Fruit fly (Drosophila melanogaster) whole organism, embryonic: ENCODE measurements around the gene HP5.

Experiments
- CG10147 ChIP-seq: fragments of 200-800 bp; sonication (Bioruptor generic); optimal IDR thresholded peaks from 2 replicates; lab custom pipeline; 2019; ENCODE audit warnings: missing biosample characterization, mild to moderate bottlenecking, missing genetic modification characterization, moderate library complexity
- CG10267 ChIP-seq: fragments of 200-800 bp; sonication (Bioruptor generic); optimal IDR thresholded peaks from 2 replicates; lab custom pipeline; 2018; ENCODE audit warnings: missing biosample characterization, mild to moderate bottlenecking, missing genetic modification characterization, moderate library complexity
- CG10366 ChIP-seq: fragments of 200-800 bp; sonication (Bioruptor generic); IDR thresholded peaks from 2 replicates; pipeline ENCODE4 v1.3.6; 2022; ENCODE audit warnings: missing biosample characterization, missing genetic modification characterization
- CG11560 ChIP-seq: fragments of 200-800 bp; sonication (Bioruptor generic); IDR thresholded peaks from 3 replicates; pipeline ENCODE4 v1.3.6; 2022; ENCODE audit warnings: missing biosample characterization, missing genetic modification characterization
- CG1233 ChIP-seq: fragments of 200-800 bp; sonication (Bioruptor generic); optimal IDR thresholded peaks from 4 replicates; lab custom pipeline; 2018; ENCODE audit warnings: missing biosample characterization, mild to moderate bottlenecking, missing genetic modification characterization
- CG31441 ChIP-seq: fragments of 200-800 bp; sonication (Bioruptor generic); IDR thresholded peaks from 2 replicates; pipeline ENCODE4 v1.3.6; 2022; ENCODE audit warnings: missing biosample characterization, missing genetic modification characterization
- CG34224 ChIP-seq: fragments of 200-800 bp; sonication (Bioruptor generic); IDR thresholded peaks from 3 replicates; pipeline ENCODE4 v1.3.6; 2022; ENCODE audit warnings: missing biosample characterization, missing genetic modification characterization; ENCODE audit not compliant: partially characterized antibody
- CG4404 ChIP-seq: fragments of 200-800 bp; sonication (Bioruptor generic); IDR thresholded peaks from 2 replicates; pipeline ENCODE4 v1.3.6; 2022; ENCODE audit warnings: missing biosample characterization, missing genetic modification characterization
- CG4707 ChIP-seq: fragments of 200-800 bp; sonication (Bioruptor generic); optimal IDR thresholded peaks from 2 replicates; lab custom pipeline; 2018; ENCODE audit warnings: missing biosample characterization, mild to moderate bottlenecking, missing genetic modification characterization, moderate library complexity
- CG4820 ChIP-seq: fragments of 200-800 bp; sonication (Bioruptor generic); optimal IDR thresholded peaks from 3 replicates; lab custom pipeline; 2016; ENCODE audit warnings: missing biosample characterization, missing genetic modification characterization
- CG6254 ChIP-seq: fragments of 200-800 bp; sonication (Bioruptor generic); optimal IDR thresholded peaks from 3 replicates; lab custom pipeline; 2017; ENCODE audit warnings: mild to moderate bottlenecking, missing biosample characterization, missing genetic modification reagents, missing genetic modification characterization
- CG6689 ChIP-seq: fragments of 200-800 bp; sonication (Bioruptor generic); IDR thresholded peaks from 2 replicates; pipeline ENCODE4 v1.3.6; 2022; ENCODE audit warnings: missing biosample characterization, missing genetic modification characterization
- CG8388 ChIP-seq: fragments of 200-800 bp; sonication (Bioruptor generic); optimal IDR thresholded peaks from 2 replicates; lab custom pipeline; 2019; ENCODE audit warnings: missing biosample characterization, mild to moderate bottlenecking, missing genetic modification characterization, moderate library complexity
- Chrac-16 ChIP-seq: fragments of 200-800 bp; sonication (Bioruptor generic); optimal IDR thresholded peaks from 3 replicates; lab custom pipeline; 2016; ENCODE audit warnings: missing biosample characterization, missing genetic modification characterization
- Doc3 ChIP-seq: fragments of 200-800 bp; sonication (Bioruptor generic); IDR thresholded peaks from 3 replicates; pipeline ENCODE4 v1.3.6; 2022; ENCODE audit warnings: missing biosample characterization, missing genetic modification characterization; ENCODE audit not compliant: partially characterized antibody
- ERR ChIP-seq: fragments of 200-800 bp; sonication (Bioruptor generic); optimal IDR thresholded peaks from 2 replicates; lab custom pipeline; 2016; ENCODE audit warnings: missing biosample characterization, missing genetic modification characterization
- Elba2 ChIP-seq: fragments of 200-800 bp; sonication (Bioruptor generic); optimal IDR thresholded peaks from 3 replicates; lab custom pipeline; 2016; ENCODE audit warnings: missing biosample characterization, missing genetic modification characterization
- H2.0 ChIP-seq: fragments of 200-800 bp; sonication (Bioruptor generic); IDR thresholded peaks from 2 replicates; pipeline ENCODE4 v1.3.6; 2022; ENCODE audit warnings: missing biosample characterization, missing genetic modification characterization
- Lim3 ChIP-seq: fragments of 200-800 bp; sonication (Bioruptor generic); IDR thresholded peaks from 2 replicates; pipeline ENCODE4 v1.3.6; 2022; ENCODE audit warnings: missing biosample characterization, missing genetic modification characterization
- MBD-R2 ChIP-seq: fragments of 200-800 bp; sonication (Bioruptor generic); IDR thresholded peaks from 2 replicates; pipeline ENCODE4 v1.3.6; 2022; ENCODE audit warnings: missing biosample characterization, missing genetic modification characterization
- Med ChIP-seq: fragments of 200-800 bp; sonication (Bioruptor generic); peaks from one replicate; lab custom pipeline; 2016; ENCODE audit warnings: missing biosample characterization, missing genetic modification characterization, mild to moderate bottlenecking, inconsistent platforms, moderate library complexity
- Optix ChIP-seq: fragments of 200-800 bp; sonication (Bioruptor generic); IDR thresholded peaks from 3 replicates; pipeline ENCODE4 v1.3.6; 2022; ENCODE audit warnings: missing biosample characterization, missing genetic modification characterization
- Rfx ChIP-seq: fragments of 200-800 bp; sonication (Bioruptor generic); IDR thresholded peaks from 2 replicates; pipeline ENCODE4 v1.3.6; 2022; ENCODE audit warnings: missing biosample characterization, missing genetic modification characterization
- Scr ChIP-seq: fragments of 200-800 bp; sonication (Bioruptor generic); IDR thresholded peaks from 2 replicates; pipeline ENCODE4 v1.3.6; 2022; ENCODE audit warnings: missing biosample characterization, missing genetic modification characterization; ENCODE audit not compliant: partially characterized antibody
- Tbp ChIP-seq: fragments of >200 bp; optimal IDR thresholded peaks from 2 replicates; lab custom pipeline; 2018; ENCODE audit warnings: missing biosample characterization, missing genetic modification characterization
- aop ChIP-seq: fragments of 200-800 bp; sonication (Bioruptor generic); IDR thresholded peaks from 2 replicates; pipeline ENCODE4 v1.3.6; 2022; ENCODE audit warnings: missing biosample characterization, missing genetic modification characterization
- bigmax ChIP-seq: fragments of 200-800 bp; sonication (Bioruptor generic); optimal IDR thresholded peaks from 2 replicates; lab custom pipeline; 2018; ENCODE audit warnings: missing biosample characterization, mild to moderate bottlenecking, missing genetic modification characterization
- chm ChIP-seq: fragments of 200-800 bp; sonication (Bioruptor generic); IDR thresholded peaks from 2 replicates; pipeline ENCODE4 v1.3.6; 2022; ENCODE audit warnings: missing biosample characterization, missing genetic modification characterization
- ci ChIP-seq: fragments of 200-800 bp; sonication (Bioruptor generic); IDR thresholded peaks from 3 replicates; pipeline ENCODE4 v1.3.6; 2022; ENCODE audit warnings: missing biosample characterization, missing genetic modification characterization
- danr ChIP-seq: fragments of 200-800 bp; sonication (Bioruptor generic); IDR thresholded peaks from 2 replicates; pipeline ENCODE4 v1.3.6; 2022; ENCODE audit warnings: missing biosample characterization, missing genetic modification characterization
- ftz-f1 ChIP-seq: fragments of 200-800 bp; sonication (Bioruptor generic); optimal IDR thresholded peaks from 2 replicates; lab custom pipeline; 2016; ENCODE audit warnings: missing biosample characterization, missing genetic modification characterization
- gsb-n ChIP-seq: fragments of 200-800 bp; sonication (Bioruptor generic); optimal IDR thresholded peaks from 3 replicates; lab custom pipeline; 2018; ENCODE audit warnings: missing biosample characterization, mild to moderate bottlenecking, missing genetic modification characterization
- gt ChIP-seq: fragments of 200-800 bp; sonication (Bioruptor generic); IDR thresholded peaks from 2 replicates; pipeline ENCODE4 v1.3.6; 2022; ENCODE audit warnings: missing biosample characterization, missing genetic modification characterization
- h ChIP-seq: fragments of >200 bp; optimal IDR thresholded peaks from 2 replicates; lab custom pipeline; 2017
- jigr1 ChIP-seq: fragments of 200-800 bp; sonication (Bioruptor generic); IDR thresholded peaks from 3 replicates; pipeline ENCODE4 v1.3.6; 2022; ENCODE audit warnings: missing biosample characterization, missing genetic modification characterization
- maf-S ChIP-seq: fragments of 200-800 bp; sonication (Bioruptor generic); optimal IDR thresholded peaks from 2 replicates; lab custom pipeline; 2016; ENCODE audit warnings: missing biosample characterization, missing genetic modification characterization
- nerfin-2 ChIP-seq: fragments of 200-800 bp; sonication (Bioruptor generic); IDR thresholded peaks from 2 replicates; pipeline ENCODE4 v1.3.6; 2022; ENCODE audit warnings: missing biosample characterization, missing genetic modification characterization; ENCODE audit not compliant: partially characterized antibody
- otp ChIP-seq: fragments of 200-800 bp; sonication (Bioruptor generic); IDR thresholded peaks from 3 replicates; pipeline ENCODE4, ENCODE4 v1.3.6; 2022; ENCODE audit warnings: missing biosample characterization, missing genetic modification characterization
- pan ChIP-seq, 4 experiments: fragments of >200 bp in 3 of 4; fragments of 200-800 bp in 1 of 4; sonication (Bioruptor generic) in 1 of 4; optimal IDR thresholded peaks in 3 of 4; IDR thresholded peaks in 1 of 4; 2 replicates each; pipeline versions ENCODE4 v1.3.6 to Lab custom; 2017 to 2022; ENCODE audit warnings: missing biosample characterization in 2 of 4, missing genetic modification characterization in 2 of 4, mixed read lengths in 1 of 4
- salm ChIP-seq: fragments of 200-800 bp; sonication (Bioruptor generic); optimal IDR thresholded peaks from 2 replicates; lab custom pipeline; 2018; ENCODE audit warnings: missing biosample characterization, mild to moderate bottlenecking, missing genetic modification characterization
- shn ChIP-seq: fragments of 200-800 bp; sonication (Bioruptor generic); optimal IDR thresholded peaks from 3 replicates; lab custom pipeline; 2016; ENCODE audit warnings: missing biosample characterization, missing genetic modification characterization
- sna ChIP-seq: fragments of 200-800 bp; sonication (Bioruptor generic); IDR thresholded peaks from 2 replicates; pipeline ENCODE4 v1.3.6; 2022; ENCODE audit warnings: missing biosample characterization, missing genetic modification characterization; ENCODE audit not compliant: partially characterized antibody
- tgo ChIP-seq: fragments of 200-800 bp; sonication (Bioruptor generic); IDR thresholded peaks from 3 replicates; pipeline ENCODE4 v1.3.6; 2022; ENCODE audit warnings: missing biosample characterization, missing genetic modification characterization
- trem ChIP-seq: fragments of 200-800 bp; optimal IDR thresholded peaks from 3 replicates; lab custom pipeline; 2019; ENCODE audit warnings: missing biosample characterization, mild to moderate bottlenecking, missing genetic modification characterization, moderate library complexity
- usp ChIP-seq: fragments of >200 bp; optimal IDR thresholded peaks from 2 replicates; lab custom pipeline; 2017; ENCODE audit warnings: missing biosample characterization, missing genetic modification characterization
- vnd ChIP-seq: fragments of 200-800 bp; sonication (Bioruptor generic); IDR thresholded peaks from 3 replicates; pipeline ENCODE4 v1.3.6; 2022; ENCODE audit warnings: missing biosample characterization, missing genetic modification characterization; ENCODE audit not compliant: partially characterized antibody
- vvl ChIP-seq: fragments of 200-800 bp; sonication (Bioruptor generic); IDR thresholded peaks from 2 replicates; pipeline ENCODE4 v1.3.6; 2022; ENCODE audit warnings: missing biosample characterization, missing genetic modification characterization
- zen2 ChIP-seq: fragments of 200-800 bp; sonication (Bioruptor generic); IDR thresholded peaks from 3 replicates; pipeline ENCODE4 v1.3.6; 2022; ENCODE audit warnings: missing biosample characterization, missing genetic modification characterization; ENCODE audit not compliant: partially characterized antibody
- zfh1 ChIP-seq: fragments of 200-800 bp; sonication (Bioruptor generic); IDR thresholded peaks from 3 replicates; pipeline ENCODE4 v1.3.6; 2022; ENCODE audit warnings: missing biosample characterization, missing genetic modification characterization

Gene HP5

DNA sequence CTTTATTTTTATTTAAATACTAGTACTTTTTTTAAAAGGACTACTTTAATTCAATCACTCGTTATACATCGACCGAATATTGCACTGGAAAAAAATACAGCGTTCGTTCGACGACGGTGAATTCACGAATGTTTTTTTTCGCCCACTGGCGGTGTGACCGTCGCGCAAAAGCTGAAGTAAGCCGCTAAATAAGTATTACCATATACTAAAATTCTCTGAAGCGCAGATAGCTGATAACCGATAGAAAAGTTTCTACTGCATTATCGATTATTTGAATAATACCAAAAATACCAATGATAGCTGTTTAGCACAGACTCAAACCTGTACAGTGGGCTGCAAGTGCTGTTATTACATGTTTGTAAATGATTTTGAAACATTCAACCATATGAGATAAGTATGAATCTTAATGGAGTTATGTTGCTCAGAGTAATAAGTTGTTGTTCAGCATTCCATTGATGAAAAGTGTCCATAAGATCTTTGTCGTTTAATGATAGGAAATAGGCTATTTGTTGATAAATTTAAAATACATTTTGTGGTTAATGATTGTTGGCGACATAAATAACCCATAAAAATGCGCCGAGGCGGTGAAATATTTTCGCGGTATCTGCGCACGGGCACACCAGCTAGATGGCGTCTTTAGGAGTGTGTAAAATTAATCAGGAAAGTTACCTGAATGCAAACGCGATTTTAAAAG is at the start of gene HP5, which contains the start of gene Evi5 (continued):
- TF ChIP-seq CG10147 (GFP tag; lab: Kevin White, UChicago) (no peak), salm (tag; lab: Kevin White, UChicago) (no peak), CG6254 (no peak), CG6689 (GFP tag; lab: Robert Waterston, UW) (peak; percentile 68), CG4404 (peak; percentile 64), Rfx (GFP tag; lab: Robert Waterston, UW) (peak; percentile 81), Doc3 (no peak), zen2 (GFP tag; lab: Robert Waterston, UW) (no peak), CG31441 (GFP tag; lab: Robert Waterston, UW) (no peak), pan (optimal IDR thresholded peaks at IDR 0.05; lab: Kevin White, UChicago) (no peak), pan (GFP tag; optimal IDR thresholded peaks at IDR 0.05 in 1 of 2, IDR thresholded peaks at IDR 0.05 in 1 of 2) (peak in 1 of 2 experiments; percentile 16), H2.0 (GFP tag; lab: Robert Waterston, UW) (peak; percentile 50; the same call in 1 of the 2 replicates), CG10267 (peak; percentile 33), CG34224 (GFP tag; lab: Robert Waterston, UW) (peak; percentile 16; the same call in 1 of the 3 replicates), chm (GFP tag; lab: Robert Waterston, UW) (no peak), maf-S (GFP tag; lab: Kevin White, UChicago) (peak; percentile 32), danr (peak; percentile 9; the same call in 1 of the 2 replicates), Med (GFP tag; lab: Kevin White, UChicago) (peak; percentile 94), CG10366 (GFP tag; lab: Robert Waterston, UW) (peak; percentile 62), tgo (GFP tag; lab: Robert Waterston, UW) (peak; percentile 64), CG4820 (GFP tag; lab: Kevin White, UChicago) (no peak), CG4707 (peak; percentile 61), MBD-R2 (GFP tag; lab: Robert Waterston, UW) (peak; percentile 6; the same call in 1 of the 2 replicates), usp (no peak), Scr (GFP tag; lab: Robert Waterston, UW) (peak; percentile 61), vnd (GFP tag; lab: Robert Waterston, UW) (peak; percentile 29; the same call in 1 of the 3 replicates), CG11560 (tag; lab: Robert Waterston, UW) (peak; percentile 63; the same call in 2 of the 3 replicates), Elba2 (GFP tag; lab: Kevin White, UChicago) (no peak), ERR (no peak), vvl (peak; percentile 29; the same call in 1 of the 2 replicates), bigmax (GFP tag; lab: Kevin White, UChicago) (no peak), trem (tag; lab: Kevin White, UChicago) (peak; percentile 20), ci (0 out of 3 replicates have a peak, but pooled peaks have one; percentile 40), CG8388 (no peak), shn (peak; percentile 57), jigr1 (GFP tag; lab: Robert Waterston, UW) (0 out of 3 replicates have a peak, but pooled peaks have one; percentile 23), Lim3 (no peak), zfh1 (GFP tag; lab: Robert Waterston, UW) (peak; percentile 61; the same call in 1 of the 3 replicates), sna (no peak), CG1233 (GFP tag; lab: Kevin White, UChicago) (peak; percentile 56), gsb-n (tag; lab: Kevin White, UChicago) (no peak), ftz-f1 (GFP tag; lab: Kevin White, UChicago) (no peak), gt (GFP tag; lab: Robert Waterston, UW) (no peak), Optix (GFP tag; lab: Robert Waterston, UW) (no peak), Tbp (GFP tag; lab: Kevin White, UChicago) (no peak), nerfin-2 (GFP tag; lab: Robert Waterston, UW) (no peak; the same call in 1 of the 2 replicates), aop (GFP tag; lab: Robert Waterston, UW) (0 out of 2 replicates have a peak, but pooled peaks have one; percentile 9), h (no peak), Chrac-16 (GFP tag; lab: Kevin White, UChicago) (peak; percentile 36), otp (GFP tag; lab: Robert Waterston, UW) (0 out of 3 replicates have a peak, but pooled peaks have one; percentile 22)
